Fruit fly (Drosophila melanogaster) whole organism, embryonic: ENCODE results near the gene CG13407.
A peak's percentile ranks its signal among the peaks of the same experiment; 100 is the strongest.

Experiments used
- Abd-B ChIP-seq: fragments of 200-800 bp; sonication (Bioruptor generic); optimal IDR thresholded peaks from 2 replicates; lab custom pipeline; 2018; ENCODE audit warnings: missing biosample characterization, mild to moderate bottlenecking, missing genetic modification characterization, moderate library complexity
- Aef1 ChIP-seq: fragments of 200-800 bp; sonication (Bioruptor generic); IDR thresholded peaks from 3 replicates; pipeline ENCODE4 v1.3.6; 2022; ENCODE audit warnings: missing biosample characterization, missing genetic modification characterization
- Asciz ChIP-seq: fragments of 200-800 bp; sonication (Bioruptor generic); optimal IDR thresholded peaks from 2 replicates; lab custom pipeline; 2017; ENCODE audit warnings: missing biosample characterization, mild to moderate bottlenecking, missing genetic modification characterization, missing genetic modification reagents
- C15 ChIP-seq: fragments of 200-800 bp; sonication (Bioruptor generic); IDR thresholded peaks from 3 replicates; pipeline ENCODE4 v1.3.6; 2022; ENCODE audit warnings: missing biosample characterization, missing genetic modification characterization
- CG11093 ChIP-seq: fragments of 200-800 bp; sonication (Bioruptor generic); IDR thresholded peaks from 3 replicates; pipeline ENCODE4 v1.3.6; 2022; ENCODE audit warnings: missing biosample characterization, missing genetic modification characterization
- CG11695 ChIP-seq: fragments of 200-800 bp; sonication (Bioruptor generic); IDR thresholded peaks from 3 replicates; pipeline ENCODE4 v1.3.6; 2022; ENCODE audit warnings: missing biosample characterization, missing genetic modification characterization
- CG12104 ChIP-seq: fragments of 200-800 bp; sonication (Bioruptor generic); optimal IDR thresholded peaks from 3 replicates; lab custom pipeline; 2016; ENCODE audit warnings: missing biosample characterization, missing genetic modification characterization
- CG14965 ChIP-seq: fragments of 200-800 bp; sonication (Bioruptor generic); optimal IDR thresholded peaks from 2 replicates; lab custom pipeline; 2016; ENCODE audit warnings: missing biosample characterization, missing genetic modification characterization, borderline replicate concordance
- CG16779 ChIP-seq: fragments of 200-800 bp; sonication (Bioruptor generic); IDR thresholded peaks from 2 replicates; pipeline ENCODE4 v1.3.6; 2022; ENCODE audit warnings: missing biosample characterization, missing genetic modification characterization
- CG16815 ChIP-seq: fragments of 200-800 bp; sonication (Bioruptor generic); optimal IDR thresholded peaks from 3 replicates; lab custom pipeline; 2017; ENCODE audit warnings: missing biosample characterization, mild to moderate bottlenecking, missing genetic modification characterization
- CG17385 ChIP-seq: fragments of 200-800 bp; sonication (Bioruptor generic); optimal IDR thresholded peaks from 3 replicates; lab custom pipeline; 2018; ENCODE audit warnings: missing biosample characterization, mild to moderate bottlenecking, missing genetic modification characterization
- CG18764 ChIP-seq: fragments of 200-800 bp; sonication (Bioruptor generic); optimal IDR thresholded peaks from 3 replicates; lab custom pipeline; 2016; ENCODE audit warnings: missing biosample characterization, missing genetic modification characterization
- CG2875 ChIP-seq: fragments of 200-800 bp; sonication (Bioruptor generic); optimal IDR thresholded peaks from 2 replicates; lab custom pipeline; 2017; ENCODE audit warnings: missing biosample characterization, mild to moderate bottlenecking, missing genetic modification characterization, missing genetic modification reagents
- CG31224 ChIP-seq: fragments of 200-800 bp; sonication (Bioruptor generic); IDR thresholded peaks from 2 replicates; pipeline ENCODE4 v1.3.6; 2022; ENCODE audit warnings: missing biosample characterization, missing genetic modification characterization
- CG3281 ChIP-seq: fragments of 200-800 bp; sonication (Bioruptor generic); optimal IDR thresholded peaks from 3 replicates; lab custom pipeline; 2017; ENCODE audit warnings: missing biosample characterization, mild to moderate bottlenecking, missing genetic modification characterization
- CG3726 ChIP-seq: fragments of 200-800 bp; sonication (Bioruptor generic); IDR thresholded peaks from 3 replicates; pipeline ENCODE4, ENCODE4 v1.3.6; 2022; ENCODE audit warnings: missing biosample characterization, missing genetic modification characterization
- CG4404 ChIP-seq: fragments of 200-800 bp; sonication (Bioruptor generic); IDR thresholded peaks from 2 replicates; pipeline ENCODE4 v1.3.6; 2022; ENCODE audit warnings: missing biosample characterization, missing genetic modification characterization
- CG4730 ChIP-seq: fragments of 200-800 bp; sonication (Bioruptor generic); IDR thresholded peaks from 2 replicates; pipeline ENCODE4 v1.3.6; 2022; ENCODE audit warnings: missing biosample characterization, missing genetic modification characterization
- CG6854 ChIP-seq: fragments of 200-800 bp; sonication (Bioruptor generic); optimal IDR thresholded peaks from 3 replicates; lab custom pipeline; 2017; ENCODE audit warnings: missing biosample characterization, mild to moderate bottlenecking, missing genetic modification characterization
- CG7357 ChIP-seq: fragments of 200-800 bp; sonication (Bioruptor generic); IDR thresholded peaks from 3 replicates; pipeline ENCODE4 v1.3.6; 2022; ENCODE audit warnings: missing biosample characterization, missing genetic modification characterization
- CG8359 ChIP-seq: fragments of 200-800 bp; sonication (Bioruptor generic); optimal IDR thresholded peaks from 2 replicates; lab custom pipeline; 2017; ENCODE audit warnings: missing biosample characterization, mild to moderate bottlenecking, missing genetic modification characterization, borderline replicate concordance
- CG8388 ChIP-seq: fragments of 200-800 bp; sonication (Bioruptor generic); optimal IDR thresholded peaks from 2 replicates; lab custom pipeline; 2019; ENCODE audit warnings: missing biosample characterization, mild to moderate bottlenecking, missing genetic modification characterization, moderate library complexity
- CTCF ChIP-seq: fragments of 200-800 bp; sonication (Bioruptor generic); optimal IDR thresholded peaks from 2 replicates; lab custom pipeline; 2017; ENCODE audit warnings: missing biosample characterization, mild to moderate bottlenecking, missing genetic modification characterization, moderate library complexity
- CrebB ChIP-seq: fragments of 200-800 bp; sonication (Bioruptor generic); optimal IDR thresholded peaks from 3 replicates; lab custom pipeline; 2018; ENCODE audit warnings: missing biosample characterization, mild to moderate bottlenecking, missing genetic modification characterization
- Dfd ChIP-seq, 2 experiments: fragments of >200 bp; optimal IDR thresholded peaks; 2 replicates each; lab custom pipeline; 2017; ENCODE audit warnings: missing biosample characterization in 2 of 2, missing genetic modification characterization in 2 of 2
- Dip3 ChIP-seq: fragments of 200-800 bp; sonication (Bioruptor generic); optimal IDR thresholded peaks from 3 replicates; lab custom pipeline; 2016; ENCODE audit warnings: missing biosample characterization, missing genetic modification characterization
- Dref ChIP-seq: fragments of 200-800 bp; sonication (Bioruptor generic); IDR thresholded peaks from 2 replicates; pipeline ENCODE4 v1.3.6; 2022; ENCODE audit warnings: missing biosample characterization, missing genetic modification characterization
- E2f1 ChIP-seq: fragments of 200-800 bp; sonication (Bioruptor generic); IDR thresholded peaks from 2 replicates; pipeline ENCODE4 v1.3.6; 2022; ENCODE audit warnings: missing biosample characterization, missing genetic modification characterization
- HLH54F ChIP-seq: fragments of 200-800 bp; sonication (Bioruptor generic); optimal IDR thresholded peaks from 3 replicates; lab custom pipeline; 2016; ENCODE audit warnings: missing biosample characterization, missing genetic modification characterization
- Hmr ChIP-seq: fragments of 200-800 bp; sonication (Bioruptor generic); optimal IDR thresholded peaks from 3 replicates; lab custom pipeline; 2017; ENCODE audit warnings: mild to moderate bottlenecking, missing biosample characterization, missing genetic modification reagents, missing genetic modification characterization
- Mad ChIP-seq: fragments of 200-800 bp; sonication (Bioruptor generic); optimal IDR thresholded peaks from 2 replicates; lab custom pipeline; 2016; ENCODE audit warnings: missing biosample characterization, missing genetic modification characterization
- NK7.1 ChIP-seq: fragments of 200-800 bp; sonication (Bioruptor generic); optimal IDR thresholded peaks from 3 replicates; lab custom pipeline; 2016; ENCODE audit warnings: missing biosample characterization, missing genetic modification characterization
- Pdp1 ChIP-seq, 2 experiments: fragments of 200-800 bp; sonication (Bioruptor generic); optimal IDR thresholded peaks; 3 replicates each; lab custom pipeline; 2016; ENCODE audit warnings: missing biosample characterization in 2 of 2, missing genetic modification characterization in 2 of 2, mild to moderate bottlenecking in 1 of 2, moderate library complexity in 1 of 2
- Xbp1 ChIP-seq: fragments of 200-800 bp; sonication (Bioruptor generic); optimal IDR thresholded peaks from 3 replicates; lab custom pipeline; 2016; ENCODE audit warnings: missing biosample characterization, mild to moderate bottlenecking, missing genetic modification characterization
- Xrp1 ChIP-seq: fragments of 200-800 bp; sonication (Bioruptor generic); IDR thresholded peaks from 2 replicates; pipeline ENCODE4 v1.3.6; 2022; ENCODE audit warnings: missing biosample characterization, missing genetic modification characterization
- YL-1 ChIP-seq: fragments of 200-800 bp; sonication (Bioruptor generic); optimal IDR thresholded peaks from 3 replicates; lab custom pipeline; 2017; ENCODE audit warnings: missing biosample characterization, mild to moderate bottlenecking, missing genetic modification characterization
- bab2 ChIP-seq: fragments of 200-800 bp; sonication (Bioruptor generic); optimal IDR thresholded peaks from 2 replicates; lab custom pipeline; 2016; ENCODE audit warnings: missing biosample characterization, missing genetic modification characterization
- chn ChIP-seq: fragments of 200-800 bp; sonication (Bioruptor generic); optimal IDR thresholded peaks from 2 replicates; lab custom pipeline; 2016; ENCODE audit warnings: missing biosample characterization, missing genetic modification characterization
- dimm ChIP-seq: fragments of 200-800 bp; sonication (Bioruptor generic); IDR thresholded peaks from 2 replicates; pipeline ENCODE4 v1.3.6; 2022; ENCODE audit warnings: missing biosample characterization, missing genetic modification characterization
- fd3F ChIP-seq: fragments of 200-800 bp; sonication (Bioruptor generic); optimal IDR thresholded peaks from 2 replicates; lab custom pipeline; 2018; ENCODE audit warnings: missing biosample characterization, mild to moderate bottlenecking, missing genetic modification characterization, moderate library complexity
- gem ChIP-seq: fragments of 200-800 bp; sonication (Bioruptor generic); optimal IDR thresholded peaks from 2 replicates; lab custom pipeline; 2019; ENCODE audit warnings: missing biosample characterization, mild to moderate bottlenecking, missing genetic modification characterization, moderate library complexity
- gt ChIP-seq: fragments of 200-800 bp; sonication (Bioruptor generic); IDR thresholded peaks from 2 replicates; pipeline ENCODE4 v1.3.6; 2022; ENCODE audit warnings: missing biosample characterization, missing genetic modification characterization
- ind ChIP-seq: fragments of 200-800 bp; sonication (Bioruptor generic); optimal IDR thresholded peaks from 3 replicates; lab custom pipeline; 2016; ENCODE audit warnings: missing biosample characterization, missing genetic modification characterization
- insv ChIP-seq, 2 experiments: fragments of 200-800 bp; sonication (Bioruptor generic); optimal IDR thresholded peaks; 3 replicates each; lab custom pipeline; 2016 to 2018; ENCODE audit warnings: missing biosample characterization in 2 of 2, missing genetic modification characterization in 2 of 2
- lab ChIP-seq: fragments of 200-800 bp; sonication (Bioruptor generic); optimal IDR thresholded peaks from 3 replicates; lab custom pipeline; 2017; ENCODE audit warnings: missing biosample characterization, missing genetic modification characterization, mild to moderate bottlenecking, moderate library complexity, missing genetic modification reagents
- mirr ChIP-seq: fragments of 200-800 bp; sonication (Bioruptor generic); optimal IDR thresholded peaks from 3 replicates; lab custom pipeline; 2018; ENCODE audit warnings: missing biosample characterization, mild to moderate bottlenecking, missing genetic modification characterization
- sens ChIP-seq: fragments of 200-800 bp; sonication (Bioruptor generic); peaks from one replicate; lab custom pipeline; 2016; ENCODE audit warnings: missing biosample characterization, missing genetic modification characterization
- shn ChIP-seq: fragments of 200-800 bp; sonication (Bioruptor generic); optimal IDR thresholded peaks from 3 replicates; lab custom pipeline; 2016; ENCODE audit warnings: missing biosample characterization, missing genetic modification characterization
- sob ChIP-seq: fragments of 200-800 bp; sonication (Bioruptor generic); IDR thresholded peaks from 2 replicates; pipeline ENCODE4 v1.3.6; 2022; ENCODE audit warnings: missing biosample characterization, missing genetic modification characterization
- stc ChIP-seq: fragments of 200-800 bp; sonication (Bioruptor generic); IDR thresholded peaks from 2 replicates; pipeline ENCODE4 v1.3.6; 2022; ENCODE audit warnings: missing biosample characterization, missing genetic modification characterization
- trh ChIP-seq: fragments of 200-800 bp; sonication (Bioruptor generic); optimal IDR thresholded peaks from 2 replicates; lab custom pipeline; 2016; ENCODE audit warnings: missing biosample characterization, missing genetic modification characterization
- twi ChIP-seq: fragments of 200-800 bp; optimal IDR thresholded peaks from 2 replicates; lab custom pipeline; 2019; ENCODE audit warnings: missing biosample characterization, mild to moderate bottlenecking, missing genetic modification characterization, moderate library complexity
- zen2 ChIP-seq: fragments of 200-800 bp; sonication (Bioruptor generic); IDR thresholded peaks from 3 replicates; pipeline ENCODE4 v1.3.6; 2022; ENCODE audit warnings: missing biosample characterization, missing genetic modification characterization; ENCODE audit not compliant: partially characterized antibody

Gene CG13407

dm6 chr3R:22121220-22121619, 18.0 kb downstream of the CG13407 start (continued):
- TF ChIP-seq CG17385 (GFP tag; lab: Kevin White, UChicago) (peak; percentile 50), CG3281 (GFP tag; lab: Kevin White, UChicago) (peak; percentile 86), gem (tag; lab: Kevin White, UChicago) (peak; percentile 77), CG31224 (GFP tag; lab: Robert Waterston, UW) (peak; percentile 63; the same call in 1 of the 2 replicates), sens (GFP tag; lab: Kevin White, UChicago) (peak; percentile 82), NK7.1 (GFP tag; lab: Kevin White, UChicago) (peak; percentile 14), Dfd (GFP tag; optimal IDR thresholded peaks at IDR 0.05; lab: Kevin White, UChicago) (no peak), mirr (GFP tag; lab: Kevin White, UChicago) (peak; percentile 12), Aef1 (GFP tag; lab: Robert Waterston, UW) (peak; percentile 38; the same call in 1 of the 3 replicates), CG2875 (GFP tag; lab: Kevin White, UChicago) (no peak), CG12104 (GFP tag; lab: Kevin White, UChicago) (peak; percentile 25), chn (GFP tag; lab: Kevin White, UChicago) (no peak), CG4404 (GFP tag; lab: Robert Waterston, UW) (peak; percentile 52), zen2 (GFP tag; lab: Robert Waterston, UW) (no peak), stc (peak; percentile 45; the same call in 1 of the 2 replicates), CG8359 (no peak), Abd-B (GFP tag; lab: Kevin White, UChicago) (peak; percentile 69), lab (GFP tag; lab: Kevin White, UChicago) (peak; percentile 61), Asciz (GFP tag; lab: Kevin White, UChicago) (peak; percentile 30), CG16815 (no peak), CrebB (tag; lab: Kevin White, UChicago) (no peak), Hmr (GFP tag; lab: Kevin White, UChicago) (peak; percentile 60), Xrp1 (GFP tag; lab: Robert Waterston, UW) (peak; percentile 54), HLH54F (GFP tag; lab: Kevin White, UChicago) (no peak), ind (GFP tag; lab: Kevin White, UChicago) (peak; percentile 80), fd3F (peak; percentile 55), CG8388 (GFP tag; lab: Kevin White, UChicago) (peak; percentile 47), CG11695 (peak; percentile 88), CG6854 (GFP tag; lab: Kevin White, UChicago) (peak; percentile 49), YL-1 (GFP tag; lab: Kevin White, UChicago) (no peak), C15 (GFP tag; lab: Robert Waterston, UW) (peak; percentile 45; the same call in 1 of the 3 replicates)

dm6 chr3R:22123347-22123746, 20.1 kb downstream of the CG13407 start:
- TF ChIP-seq CTCF (GFP tag; lab: Kevin White, UChicago), result no peak
- no peak for TF ChIP-seq insv (GFP tag; optimal IDR thresholded peaks at IDR 0.05; lab: Kevin White, UChicago)
- TF ChIP-seq CG4730 (GFP tag; lab: Robert Waterston, UW), result no peak
- TF ChIP-seq sob (GFP tag; lab: Robert Waterston, UW), result no peak
- no peak for TF ChIP-seq twi
- no peak for TF ChIP-seq Mad
- no peak for TF ChIP-seq dimm (GFP tag; lab: Robert Waterston, UW)
- no peak for TF ChIP-seq trh (GFP tag; lab: Kevin White, UChicago)
- TF ChIP-seq Dref, result no peak
- no peak for TF ChIP-seq CG7357
- TF ChIP-seq CG18764 (GFP tag; lab: Kevin White, UChicago), result no peak
- TF ChIP-seq CrebB (tag; lab: Kevin White, UChicago), result no peak
- no peak for TF ChIP-seq CG14965 (GFP tag; lab: Kevin White, UChicago)
- TF ChIP-seq Dip3 (GFP tag; lab: Kevin White, UChicago), result no peak
- no peak for TF ChIP-seq gt
- TF ChIP-seq E2f1 (GFP tag; lab: Robert Waterston, UW), result no peak
- TF ChIP-seq shn (GFP tag; lab: Kevin White, UChicago), result no peak
- TF ChIP-seq CG3726 (GFP tag; lab: Robert Waterston, UW), result no peak
- TF ChIP-seq Xbp1, result peak; percentile 15
- no peak for TF ChIP-seq Pdp1 (GFP tag; optimal IDR thresholded peaks at IDR 0.05; lab: Kevin White, UChicago)
- no peak for TF ChIP-seq bab2
- no peak for TF ChIP-seq CG16779 (GFP tag; lab: Robert Waterston, UW)
- TF ChIP-seq CG11093 (GFP tag; lab: Robert Waterston, UW), result no peak
